Worm (Caenorhabditis elegans): Measurements from ENCODE around the gene T01G1.2.

DNA sequence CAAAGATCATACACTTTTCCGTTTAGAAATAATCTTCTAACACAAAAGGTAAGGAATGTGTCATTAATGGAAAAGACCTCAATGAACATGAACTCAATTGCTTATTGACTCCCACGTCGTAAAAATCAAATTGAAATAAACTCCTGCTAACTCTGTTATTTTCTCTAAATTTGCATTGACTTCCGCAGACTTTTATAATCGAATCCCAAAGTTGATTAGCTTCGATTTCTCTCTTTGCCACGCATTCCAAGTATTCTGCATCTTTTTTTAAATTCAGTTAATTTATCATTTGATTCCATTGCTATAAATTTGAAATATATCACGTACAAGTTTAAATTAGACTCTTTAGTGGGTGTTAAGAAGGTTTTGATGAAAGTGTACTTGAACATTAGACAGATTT, 34.5 kb downstream of the T01G1.2 start:
- TF ChIP-seq hmg-4 (GFP tag; optimal IDR thresholded peaks at IDR 0.05) (no peak), sea-1 (GFP tag; conservative IDR thresholded peaks at IDR 0.05) (no peak)
